Worm (Caenorhabditis elegans): ENCODE data around the gene fbxa-182.

ce11 chrII:2411555-2411954, 994 bp downstream of the fbxa-182 start:
- TF ChIP-seq ama-1 (optimal IDR thresholded peaks at IDR 0.05) (no peak), tbx-37 (GFP tag; conservative IDR thresholded peaks at IDR 0.05) (no peak), flt-1 (GFP tag; IDR thresholded peaks at IDR 0.05) (no peak), scrt-1 (GFP tag; IDR thresholded peaks at IDR 0.05) (no peak), sea-1 (GFP tag; conservative IDR thresholded peaks at IDR 0.05) (no peak), B0310.2 (tag; optimal IDR thresholded peaks at IDR 0.05) (no peak), ceh-36 (tag; optimal IDR thresholded peaks at IDR 0.05) (no peak), pes-1 (GFP tag; IDR thresholded peaks at IDR 0.05) (no peak), hnd-1 (tag; optimal IDR thresholded peaks at IDR 0.05) (no peak), F13C5.2 (tag; optimal IDR thresholded peaks at IDR 0.05) (no peak), hmbx-1 (tag; optimal IDR thresholded peaks at IDR 0.05) (no peak), aly-1 (tag; optimal IDR thresholded peaks at IDR 0.05) (no peak), tra-4 (tag; optimal IDR thresholded peaks at IDR 0.05) (no peak), ets-7 (tag; optimal IDR thresholded peaks at IDR 0.05) (no peak)
